Worm (Caenorhabditis elegans): ENCODE measurements around the gene ocr-1.

Gene ocr-1

DNA sequence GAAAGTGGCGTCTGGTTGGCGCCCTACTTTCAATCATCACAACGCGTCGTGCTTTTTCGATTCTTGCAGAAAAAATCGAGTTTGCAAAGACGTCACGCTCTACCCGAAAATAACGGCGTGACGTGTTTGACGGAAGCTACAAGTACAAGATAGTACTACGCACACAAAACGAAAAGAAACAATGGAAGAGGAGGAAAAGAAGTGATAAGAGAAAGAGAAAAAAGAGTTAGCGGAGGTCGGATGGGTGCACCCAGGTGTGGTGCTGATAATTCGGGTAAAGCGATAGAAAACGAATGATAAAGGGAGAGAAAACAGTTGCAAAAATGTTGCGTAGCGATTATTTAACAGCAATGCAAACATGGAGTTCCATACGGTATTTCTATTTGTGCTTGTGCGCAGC, 37.5 kb upstream of the ocr-1 start (continued):
- TF ChIP-seq tag-97 (GFP tag; IDR thresholded peaks at IDR 0.05) (no peak), hlh-30 (tag; optimal IDR thresholded peaks at IDR 0.05; ENCODE audit: insufficient read depth) (no peak), arid-1 (GFP tag; conservative IDR thresholded peaks at IDR 0.05) (no peak), unc-39 (tag; optimal IDR thresholded peaks at IDR 0.05) (no peak), zag-1 (tag; optimal IDR thresholded peaks at IDR 0.05) (no peak), snpc-4 (tag; optimal IDR thresholded peaks at IDR 0.05) (no peak), R02D3.7 (tag; optimal IDR thresholded peaks at IDR 0.05) (no peak), cey-2 (tag; optimal IDR thresholded peaks at IDR 0.05; ENCODE audit: borderline replicate concordance, insufficient read depth) (no peak), nhr-42 (GFP tag; IDR thresholded peaks at IDR 0.05) (no peak), unc-62 (GFP tag; optimal IDR thresholded peaks at IDR 0.05 in 1 of 2) (peak in 1 of 2 experiments; percentile 53), unc-62 (tag; optimal IDR thresholded peaks at IDR 0.05) (no peak), fkh-10 (GFP tag; optimal IDR thresholded peaks at IDR 0.05) (no peak), lin-1 (GFP tag; IDR thresholded peaks at IDR 0.05) (no peak), daf-19 (GFP tag; conservative IDR thresholded peaks at IDR 0.05) (no peak), vab-7 (GFP tag; IDR thresholded peaks at IDR 0.05) (no peak), saeg-2 (GFP tag; IDR thresholded peaks at IDR 0.05) (no peak), ceh-20 (GFP tag; IDR thresholded peaks at IDR 0.05) (no peak), nhr-77 (tag; optimal IDR thresholded peaks at IDR 0.05) (peak; percentile 38), ZK337.2 (GFP tag; IDR thresholded peaks at IDR 0.05) (no peak), T26A8.4 (GFP tag; IDR thresholded peaks at IDR 0.05) (no peak), F44E2.7 (GFP tag; IDR thresholded peaks at IDR 0.05) (no peak), ces-1 (GFP tag; optimal IDR thresholded peaks at IDR 0.05) (no peak), lin-15B (tag; optimal IDR thresholded peaks at IDR 0.05) (no peak), tra-1 (GFP tag; IDR thresholded peaks at IDR 0.05) (0 out of 2 replicates have a peak, but pooled peaks have one; percentile 23), ceh-82 (tag; optimal IDR thresholded peaks at IDR 0.05) (no peak), jun-1 (tag; optimal IDR thresholded peaks at IDR 0.05) (no peak), Y5F2A.4 (GFP tag; optimal IDR thresholded peaks at IDR 0.05) (no peak), F10B5.3 (tag; optimal IDR thresholded peaks at IDR 0.05) (no peak)

DNA sequence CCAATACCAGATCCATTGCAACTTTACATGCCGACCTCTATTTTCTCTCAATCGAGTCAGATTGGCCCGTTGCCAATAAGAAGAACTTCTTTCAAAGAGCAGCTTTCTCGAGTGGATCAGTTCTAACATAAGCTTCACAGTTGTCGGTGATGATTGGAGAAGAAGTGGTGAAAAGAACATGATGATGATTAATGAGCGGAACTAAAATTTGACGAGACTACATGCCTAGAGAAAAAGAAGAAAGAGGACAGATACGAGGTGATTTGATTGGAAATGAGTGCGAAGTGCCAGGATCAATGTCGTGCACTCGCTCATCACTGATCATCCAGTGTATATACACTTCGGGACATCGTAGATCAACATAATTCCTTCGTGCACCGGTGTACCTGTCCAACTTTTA, 36.5 kb upstream of the ocr-1 start:
- TF ChIP-seq lin-15B (tag; optimal IDR thresholded peaks at IDR 0.05) (no peak), hlh-11 (tag; optimal IDR thresholded peaks at IDR 0.05) (peak; percentile 67), madf-5 (GFP tag; IDR thresholded peaks at IDR 0.05) (no peak), vab-7 (GFP tag; IDR thresholded peaks at IDR 0.05) (no peak), pha-4 (GFP tag; IDR thresholded peaks at IDR 0.05) (no peak), pha-4 (tag; optimal IDR thresholded peaks at IDR 0.05) (no peak), nhr-11 (tag; optimal IDR thresholded peaks at IDR 0.05) (peak; percentile 93), set-16 (GFP tag; IDR thresholded peaks at IDR 0.05) (no peak), ZK337.2 (GFP tag; IDR thresholded peaks at IDR 0.05) (0 out of 2 replicates have a peak, but pooled peaks have one; percentile 29), lin-13 (GFP tag; optimal IDR thresholded peaks at IDR 0.05) (no peak), tra-1 (GFP tag; IDR thresholded peaks at IDR 0.05) (no peak), ceh-20 (GFP tag; IDR thresholded peaks at IDR 0.05) (peak; percentile 87), lin-1 (GFP tag; IDR thresholded peaks at IDR 0.05) (no peak), hlh-30 (tag; optimal IDR thresholded peaks at IDR 0.05; ENCODE audit: insufficient read depth) (peak; percentile 6), lin-29 (GFP tag; IDR thresholded peaks at IDR 0.05) (no peak), ceh-62 (tag; optimal IDR thresholded peaks at IDR 0.05) (no peak), unc-62 (GFP tag; optimal IDR thresholded peaks at IDR 0.05 in 1 of 2) (peak in 1 of 2 experiments; percentile 99), unc-62 (tag; optimal IDR thresholded peaks at IDR 0.05) (no peak), dmd-8 (GFP tag; IDR thresholded peaks at IDR 0.05) (no peak), mes-2 (tag; optimal IDR thresholded peaks at IDR 0.05; ENCODE audit: poor library complexity, severe bottlenecking) (peak; percentile 18), mep-1 (tag; optimal IDR thresholded peaks at IDR 0.05) (no peak), nhr-28 (tag; optimal IDR thresholded peaks at IDR 0.05) (peak; percentile 79), lim-7 (GFP tag; IDR thresholded peaks at IDR 0.05) (no peak), daf-16 (GFP tag; optimal IDR thresholded peaks at IDR 0.05) (peak in 1 of 2 experiments; percentile 89), daf-16 (tag; optimal IDR thresholded peaks at IDR 0.05) (no peak), pqm-1 (tag; optimal IDR thresholded peaks at IDR 0.05) (no peak), ztf-7 (tag; optimal IDR thresholded peaks at IDR 0.05) (no peak), lin-39 (tag; optimal IDR thresholded peaks at IDR 0.05) (no peak), arid-1 (GFP tag; conservative IDR thresholded peaks at IDR 0.05) (no peak), ama-1 (optimal IDR thresholded peaks at IDR 0.05) (no peak)
